Fruit fly (Drosophila melanogaster) whole organism, pupa: ENCODE measurements around the gene CG13280.

Experiments used
- CG10348 ChIP-seq: fragments of 200-800 bp; sonication (Bioruptor generic); IDR thresholded peaks from 2 replicates; pipeline ENCODE4 v1.3.6; 2022; ENCODE audit warnings: missing biosample characterization, missing genetic modification characterization
- CG12605 ChIP-seq: fragments of 200-800 bp; sonication (Bioruptor generic); IDR thresholded peaks from 2 replicates; pipeline ENCODE4 v1.3.6; 2022; ENCODE audit warnings: missing biosample characterization, missing genetic modification characterization
- CG13204 ChIP-seq: fragments of 200-800 bp; sonication (Bioruptor generic); optimal IDR thresholded peaks from 2 replicates; lab custom pipeline; 2018; ENCODE audit warnings: missing biosample characterization, mild to moderate bottlenecking, missing genetic modification characterization, moderate library complexity
- CG14655 ChIP-seq: fragments of 200-800 bp; sonication (Bioruptor generic); optimal IDR thresholded peaks from 3 replicates; lab custom pipeline; 2017; ENCODE audit warnings: mild to moderate bottlenecking, missing biosample characterization, missing genetic modification reagents, missing genetic modification characterization
- CG15710 ChIP-seq: fragments of 200-800 bp; sonication (Bioruptor generic); optimal IDR thresholded peaks from 2 replicates; lab custom pipeline; 2018; ENCODE audit warnings: missing biosample characterization, mild to moderate bottlenecking, missing genetic modification characterization, moderate library complexity
- CG17806 ChIP-seq: fragments of 200-800 bp; sonication (Bioruptor generic); optimal IDR thresholded peaks from 2 replicates; lab custom pipeline; 2018; ENCODE audit warnings: missing biosample characterization, mild to moderate bottlenecking, missing genetic modification characterization, moderate library complexity
- CG32121 ChIP-seq: fragments of 200-800 bp; sonication (Bioruptor generic); IDR thresholded peaks from 2 replicates; pipeline ENCODE4 v1.3.6; 2022; ENCODE audit warnings: missing biosample characterization, missing genetic modification characterization
- CG34367 ChIP-seq: fragments of 200-800 bp; sonication (Bioruptor generic); optimal IDR thresholded peaks from 2 replicates; lab custom pipeline; 2018; ENCODE audit warnings: missing biosample characterization, mild to moderate bottlenecking, missing genetic modification characterization
- CG4496 ChIP-seq: fragments of 200-800 bp; sonication (Bioruptor generic); IDR thresholded peaks from 3 replicates; pipeline ENCODE4 v1.3.6; 2022; ENCODE audit warnings: missing biosample characterization, missing genetic modification characterization
- CG8159 ChIP-seq: fragments of 200-800 bp; sonication (Bioruptor generic); optimal IDR thresholded peaks from 3 replicates; lab custom pipeline; 2018; ENCODE audit warnings: missing biosample characterization, mild to moderate bottlenecking, missing genetic modification characterization, moderate library complexity
- CG8301 ChIP-seq: fragments of 200-800 bp; sonication (Bioruptor generic); optimal IDR thresholded peaks from 2 replicates; lab custom pipeline; 2018; ENCODE audit warnings: missing biosample characterization, mild to moderate bottlenecking, missing genetic modification characterization
- CG9948 ChIP-seq: fragments of 200-800 bp; sonication (Bioruptor generic); optimal IDR thresholded peaks from 2 replicates; lab custom pipeline; 2018; ENCODE audit warnings: missing biosample characterization, mild to moderate bottlenecking, missing genetic modification characterization, moderate library complexity
- D1 ChIP-seq: fragments of 200-800 bp; sonication (Bioruptor generic); optimal IDR thresholded peaks from 2 replicates; lab custom pipeline; 2018; ENCODE audit warnings: missing biosample characterization, mild to moderate bottlenecking, missing genetic modification characterization, moderate library complexity
- EcR ChIP-seq: fragments of 200-800 bp; sonication (Bioruptor generic); optimal IDR thresholded peaks from 3 replicates; lab custom pipeline; 2019; ENCODE audit warnings: missing biosample characterization, missing genetic modification characterization, mild to moderate bottlenecking, moderate library complexity, missing genetic modification reagents
- Ets98B ChIP-seq: fragments of 200-800 bp; sonication (Bioruptor generic); IDR thresholded peaks from 2 replicates; pipeline ENCODE4 v1.3.6; 2022; ENCODE audit warnings: missing biosample characterization, missing genetic modification characterization
- Pif1A ChIP-seq: fragments of 200-800 bp; sonication (Bioruptor generic); optimal IDR thresholded peaks from 3 replicates; lab custom pipeline; 2016; ENCODE audit warnings: missing biosample characterization, missing genetic modification characterization
- Pif1B ChIP-seq: fragments of 200-800 bp; sonication (Bioruptor generic); optimal IDR thresholded peaks from 3 replicates; lab custom pipeline; 2016; ENCODE audit warnings: missing biosample characterization, missing genetic modification characterization
- Snoo ChIP-seq: fragments of 200-800 bp; sonication (Bioruptor generic); optimal IDR thresholded peaks from 3 replicates; lab custom pipeline; 2017; ENCODE audit warnings: missing biosample characterization, mild to moderate bottlenecking, missing genetic modification characterization, inconsistent platforms
- fd96Ca ChIP-seq: fragments of 200-800 bp; sonication (Bioruptor generic); IDR thresholded peaks from 3 replicates; pipeline ENCODE4 v1.3.6; 2022; ENCODE audit warnings: missing biosample characterization, missing genetic modification characterization
- gl ChIP-seq: fragments of 200-800 bp; sonication (Bioruptor generic); optimal IDR thresholded peaks from 2 replicates; lab custom pipeline; 2018; ENCODE audit warnings: missing biosample characterization, mild to moderate bottlenecking, missing genetic modification characterization
- rn ChIP-seq: fragments of 200-800 bp; sonication (Bioruptor generic); IDR thresholded peaks from 2 replicates; pipeline ENCODE4 v1.3.6; 2022; ENCODE audit warnings: missing biosample characterization, missing genetic modification characterization

Gene CG13280

dm6 chr2L:16788885-16789284 lies 32.0 kb downstream of the CG13280 start:
- no peak for TF ChIP-seq CG17806 (tag; lab: Kevin White, UChicago)
- no peak for TF ChIP-seq rn (GFP tag; lab: Robert Waterston, UW)
- TF ChIP-seq EcR, result no peak
- no peak for TF ChIP-seq Ets98B (GFP tag; lab: Robert Waterston, UW)
- no peak for TF ChIP-seq fd96Ca (GFP tag; lab: Robert Waterston, UW)
- TF ChIP-seq CG15710 (tag; lab: Kevin White, UChicago), result no peak
- no peak for TF ChIP-seq Pif1B
- no peak for TF ChIP-seq CG13204
- no peak for TF ChIP-seq D1

DNA sequence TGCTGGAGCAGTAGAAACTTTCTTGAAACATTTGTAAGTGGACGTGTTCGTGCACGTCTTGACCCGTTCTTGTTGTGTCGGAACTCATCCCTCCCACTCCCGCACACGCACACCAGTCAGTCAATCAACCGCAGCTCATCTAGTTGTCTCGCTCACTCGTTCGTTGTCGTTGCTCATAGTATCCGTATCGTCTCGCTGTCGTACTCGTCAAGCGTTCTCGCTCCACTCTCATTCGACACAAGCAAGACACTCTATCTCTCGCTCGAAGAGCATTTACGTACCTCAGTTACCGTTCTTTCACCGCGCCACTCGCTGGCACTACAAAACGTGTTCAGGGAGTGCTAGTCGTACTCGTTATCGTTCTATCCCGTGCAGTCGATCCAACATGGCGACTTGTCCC lies 33.3 kb downstream of the CG13280 start:
- TF ChIP-seq CG9948 (tag; lab: Kevin White, UChicago) (no peak), Pif1A (GFP tag; lab: Kevin White, UChicago) (no peak), rn (GFP tag; lab: Robert Waterston, UW) (no peak), CG8301 (no peak), Snoo (tag; lab: Kevin White, UChicago) (no peak)
- TF ChIP-seq, all 21 proteins: peak for 0

- TF ChIP-seq CG4496 (GFP tag; lab: Robert Waterston, UW) (0 out of 3 replicates have a peak, but pooled peaks have one; percentile 36), gl (no peak), CG34367 (no peak), CG32121 (GFP tag; lab: Robert Waterston, UW) (no peak), D1 (no peak)
Observed at dm6 chr2L:16766070-16766752, 54.7 kb downstream of the CG13280 start, which contains the start of gene Mhc. Mhc (plus strand) TSS chr2L:16766566.

DNA sequence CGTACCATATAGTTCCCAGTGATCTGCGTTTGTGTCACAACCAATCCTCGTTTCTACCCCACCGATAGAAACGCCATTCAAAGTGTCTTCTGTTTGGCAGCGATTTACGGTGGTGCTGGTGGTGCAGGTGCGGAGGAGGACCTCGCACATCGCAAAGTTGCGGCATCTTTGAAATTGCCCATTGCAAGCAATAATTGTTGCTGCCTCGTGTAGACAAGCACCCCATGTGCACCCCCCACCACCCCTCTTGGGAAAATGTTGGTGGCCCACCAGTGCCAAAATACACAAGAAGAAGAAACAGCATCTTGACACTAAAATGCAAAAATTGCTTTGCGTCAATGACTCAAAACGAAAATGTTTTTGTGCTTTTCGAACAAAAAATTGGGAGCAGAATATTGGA lies 56.4 kb downstream of the CG13280 start:
- peak; percentile 79 for TF ChIP-seq CG32121 (GFP tag; lab: Robert Waterston, UW)
- no peak for TF ChIP-seq gl

DNA sequence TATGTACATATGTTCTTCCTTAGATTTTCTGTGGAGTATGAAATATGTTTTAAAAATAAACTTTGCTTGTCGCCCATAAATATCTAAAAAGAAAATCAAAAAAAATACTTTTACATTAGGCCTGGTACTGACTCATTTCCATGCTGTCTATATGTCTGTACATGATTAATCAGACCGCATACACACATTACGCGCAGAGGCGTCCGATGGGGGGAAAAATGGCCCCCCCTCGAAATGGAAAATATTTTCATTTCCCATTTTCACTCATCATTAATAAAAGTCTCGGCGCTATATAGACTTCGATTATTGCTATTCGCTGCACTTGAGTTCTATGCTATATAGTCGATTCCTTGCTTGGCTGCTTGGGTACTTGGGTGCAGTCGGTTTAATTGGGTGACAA lies 59.0 kb downstream of the CG13280 start:
- TF ChIP-seq Ets98B (GFP tag; lab: Robert Waterston, UW), result no peak
- TF ChIP-seq CG9948 (tag; lab: Kevin White, UChicago), result no peak
- no peak for TF ChIP-seq Pif1B
- no peak for TF ChIP-seq CG15710 (tag; lab: Kevin White, UChicago)
- TF ChIP-seq CG8159 (tag; lab: Kevin White, UChicago), result no peak
- no peak for TF ChIP-seq CG12605 (GFP tag; lab: Robert Waterston, UW)
- TF ChIP-seq CG8301, result no peak
- no peak for TF ChIP-seq gl
- no peak for TF ChIP-seq CG4496 (GFP tag; lab: Robert Waterston, UW)
- TF ChIP-seq CG17806 (tag; lab: Kevin White, UChicago), result no peak
- TF ChIP-seq Snoo (tag; lab: Kevin White, UChicago), result no peak
- no peak for TF ChIP-seq EcR
- TF ChIP-seq CG14655, result no peak
- no peak for TF ChIP-seq D1
- no peak for TF ChIP-seq CG13204
- no peak for TF ChIP-seq fd96Ca (GFP tag; lab: Robert Waterston, UW)
- no peak for TF ChIP-seq CG34367
- TF ChIP-seq Pif1A (GFP tag; lab: Kevin White, UChicago), result no peak

dm6 chr2L:16760504-16761417 lies 60.1 kb downstream of the CG13280 start, which contains the start of gene ppk17:
ppk17 (minus strand) TSS chr2L:16760554.
- no peak for TF ChIP-seq Pif1B
- TF ChIP-seq CG4496 (GFP tag; lab: Robert Waterston, UW), result peak; percentile 50; the same call in 1 of the 3 replicates
- TF ChIP-seq CG12605 (GFP tag; lab: Robert Waterston, UW), result peak; percentile 25; the same call in 1 of the 2 replicates
- TF ChIP-seq CG32121 (GFP tag; lab: Robert Waterston, UW), result peak; percentile 69
- TF ChIP-seq rn (GFP tag; lab: Robert Waterston, UW), result no peak
- TF ChIP-seq CG8301, result peak; percentile 22
- no peak for TF ChIP-seq CG15710 (tag; lab: Kevin White, UChicago)
- no peak for TF ChIP-seq CG10348
- no peak for TF ChIP-seq CG9948 (tag; lab: Kevin White, UChicago)
- TF ChIP-seq gl, result no peak
- no peak for TF ChIP-seq CG8159 (tag; lab: Kevin White, UChicago)
- no peak for TF ChIP-seq CG13204
- no peak for TF ChIP-seq CG17806 (tag; lab: Kevin White, UChicago)
- no peak for TF ChIP-seq fd96Ca (GFP tag; lab: Robert Waterston, UW)
- no peak for TF ChIP-seq Snoo (tag; lab: Kevin White, UChicago)
- TF ChIP-seq CG14655, result peak; percentile 52
- no peak for TF ChIP-seq D1
- TF ChIP-seq Ets98B (GFP tag; lab: Robert Waterston, UW), result peak; percentile 55; the same call in 1 of the 2 replicates
- TF ChIP-seq Pif1A (GFP tag; lab: Kevin White, UChicago), result no peak
- TF ChIP-seq CG34367, result no peak
- no peak for TF ChIP-seq EcR
- TF ChIP-seq, all 21 proteins: peak for 6
